Worm (Caenorhabditis elegans): ENCODE results near the gene F40G12.7.

Gene F40G12.7

DNA sequence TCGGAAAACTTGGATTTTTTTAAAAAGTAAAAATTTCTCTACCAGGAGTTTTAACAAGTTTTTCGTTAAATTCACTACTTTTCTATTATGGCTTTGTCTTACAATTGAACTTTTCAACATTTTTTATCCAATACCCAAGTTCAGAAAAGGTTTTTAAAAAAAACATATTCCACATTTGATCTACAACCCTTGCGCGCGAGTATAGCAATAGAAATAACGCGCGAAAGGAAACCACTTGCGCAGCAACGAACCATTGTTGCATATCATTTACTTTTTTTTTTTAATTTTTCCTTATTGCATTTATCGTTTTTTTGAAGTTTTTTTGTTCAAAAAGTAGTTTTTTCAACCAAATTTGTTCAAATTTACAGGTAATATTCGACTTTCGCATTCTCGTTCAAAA lies 11.4 kb downstream of the F40G12.7 start, which contains the start of gene F40G12.11 (continued):
- TF ChIP-seq madf-8 (GFP tag; conservative IDR thresholded peaks at IDR 0.05) = 0 out of 2 replicates have a peak, but pooled peaks have one; percentile 18
- TF ChIP-seq madf-3 (GFP tag; IDR thresholded peaks at IDR 0.05) = no peak
- TF ChIP-seq attf-6 (GFP tag; IDR thresholded peaks at IDR 0.05) = no peak
- TF ChIP-seq zim-3 (tag; optimal IDR thresholded peaks at IDR 0.05) = no peak
- no peak for TF ChIP-seq hmg-20 (GFP tag; IDR thresholded peaks at IDR 0.05)
- TF ChIP-seq mel-28 (tag; optimal IDR thresholded peaks at IDR 0.05; ENCODE audit: borderline replicate concordance) = no peak
- TF ChIP-seq mcd-1 (GFP tag; IDR thresholded peaks at IDR 0.05) = no peak

DNA sequence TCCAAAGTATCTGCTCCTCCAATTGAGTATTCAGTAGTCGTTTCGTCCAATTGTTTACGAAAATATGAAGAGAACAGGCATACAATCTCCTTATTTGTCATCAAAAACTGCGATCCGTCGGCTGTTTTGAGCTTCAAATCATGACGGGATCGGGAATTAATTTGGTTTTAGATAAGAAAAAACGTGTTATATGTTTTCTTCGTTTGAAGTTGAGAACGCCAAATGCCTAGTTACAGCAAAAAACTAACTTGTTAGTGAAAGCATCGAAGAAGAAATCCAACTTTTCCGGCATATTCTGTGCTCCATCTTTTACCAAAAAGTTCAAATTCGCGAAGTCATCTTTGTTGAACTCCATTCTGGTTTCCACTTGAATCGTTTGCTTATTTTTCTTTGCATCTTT lies 15.0 kb downstream of the F40G12.7 start, which contains the start of gene F14D7.1:
Gene F14D7.1 (minus strand): TSS at position 101 of the 400 bp plus-strand sequence.
- TF ChIP-seq F33H1.4 (GFP tag; IDR thresholded peaks at IDR 0.05) = no peak
- TF ChIP-seq nfyb-1 (GFP tag; IDR thresholded peaks at IDR 0.05) = no peak
- TF ChIP-seq him-1 (tag; optimal IDR thresholded peaks at IDR 0.05) = no peak
- TF ChIP-seq unc-62 (GFP tag; optimal IDR thresholded peaks at IDR 0.05) = no peak
- TF ChIP-seq K11D2.4 (GFP tag; IDR thresholded peaks at IDR 0.05) = no peak
- TF ChIP-seq ztf-18 (tag; optimal IDR thresholded peaks at IDR 0.05) = no peak
- TF ChIP-seq lir-1 (GFP tag; conservative IDR thresholded peaks at IDR 0.05) = no peak
- no peak for TF ChIP-seq cebp-2 (GFP tag; IDR thresholded peaks at IDR 0.05)
- TF ChIP-seq ceh-58 (GFP tag; IDR thresholded peaks at IDR 0.05) = no peak
- no peak for TF ChIP-seq chd-7 (tag; optimal IDR thresholded peaks at IDR 0.05)
- no peak for TF ChIP-seq nhr-179 (tag; optimal IDR thresholded peaks at IDR 0.05)
- TF ChIP-seq bed-1 (GFP tag; IDR thresholded peaks at IDR 0.05) = no peak
- TF ChIP-seq ztf-6 (GFP tag; IDR thresholded peaks at IDR 0.05) = no peak
- no peak for TF ChIP-seq hrde-1 (tag; optimal IDR thresholded peaks at IDR 0.05; ENCODE audit: borderline replicate concordance)
- TF ChIP-seq akir-1 (GFP tag; optimal IDR thresholded peaks at IDR 0.05) = no peak
- no peak for TF ChIP-seq fkh-3 (tag; optimal IDR thresholded peaks at IDR 0.05)
- no peak for TF ChIP-seq let-526 (GFP tag; IDR thresholded peaks at IDR 0.05)
- TF ChIP-seq nhr-27 (tag; optimal IDR thresholded peaks at IDR 0.05) = no peak
- TF ChIP-seq sdz-38 (tag; optimal IDR thresholded peaks at IDR 0.05) = no peak
- TF ChIP-seq F37B4.10 (GFP tag; IDR thresholded peaks at IDR 0.05) = no peak

DNA sequence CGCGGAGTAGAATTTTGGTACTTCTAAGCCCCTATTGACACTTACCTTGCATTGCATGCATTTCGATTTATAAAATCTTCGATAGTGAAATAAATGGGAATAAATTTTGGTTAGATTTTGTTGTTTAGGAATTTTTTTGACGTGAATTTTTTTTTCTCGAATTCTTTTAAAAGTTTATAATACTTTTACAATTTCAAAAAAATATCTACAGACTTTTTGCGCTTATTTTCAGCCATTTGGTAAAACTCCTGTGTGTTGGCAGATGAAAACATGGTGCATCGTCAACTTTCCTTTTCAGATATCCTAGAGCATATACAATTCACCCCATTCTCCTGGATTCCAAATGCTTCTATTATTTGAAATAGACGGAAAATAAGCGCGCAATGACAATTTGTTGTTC lies 16.3 kb downstream of the F40G12.7 start, which contains the start of gene F14D7.18:
Gene F14D7.18 (minus strand): TSS at position 101 of the 400 bp plus-strand sequence.
- TF ChIP-seq hmg-20 (GFP tag; IDR thresholded peaks at IDR 0.05) (no peak), somi-1 (GFP tag; optimal IDR thresholded peaks at IDR 0.05) (no peak), bed-1 (GFP tag; IDR thresholded peaks at IDR 0.05) (no peak), snpc-3.4 (tag; optimal IDR thresholded peaks at IDR 0.05) (no peak), unc-62 (GFP tag; optimal IDR thresholded peaks at IDR 0.05) (no peak), Y53F4B.3 (GFP tag; IDR thresholded peaks at IDR 0.05) (no peak), B0261.1 (tag; optimal IDR thresholded peaks at IDR 0.05) (no peak)

DNA sequence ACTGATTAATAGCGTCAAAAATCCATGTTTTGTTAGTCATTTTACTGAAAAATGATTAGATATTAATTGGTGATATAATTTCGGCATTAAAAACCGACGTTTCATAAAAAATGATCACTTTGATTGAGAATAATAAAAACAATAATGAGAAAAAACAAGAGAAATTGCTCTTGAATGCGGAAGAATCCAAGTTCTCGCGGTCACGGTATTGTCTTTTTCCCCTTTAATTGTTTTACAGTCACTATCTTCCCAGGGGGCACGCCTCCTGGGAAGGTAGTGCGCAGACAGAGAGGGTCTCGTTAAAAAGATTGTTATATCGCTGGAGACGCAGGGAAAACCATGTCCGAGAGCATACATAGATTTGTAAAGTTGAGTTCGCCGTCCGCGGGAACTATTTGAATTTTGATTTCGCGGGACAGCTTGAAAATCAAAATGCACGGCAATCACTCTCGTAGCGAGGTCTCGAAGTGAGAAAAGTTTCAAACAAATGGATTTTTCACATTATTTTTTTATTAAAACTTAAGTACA lies 19.4 kb downstream of the F40G12.7 start, which contains the start of gene F14D7.2:
Gene F14D7.2 (minus strand): TSS at position 51 of the 528 bp plus-strand sequence.
- TF ChIP-seq madf-6 (GFP tag; IDR thresholded peaks at IDR 0.05) (peak; percentile 80), attf-3 (GFP tag; conservative IDR thresholded peaks at IDR 0.05) (no peak), F57A8.1 (GFP tag; optimal IDR thresholded peaks at IDR 0.05) (no peak), attf-5 (GFP tag; optimal IDR thresholded peaks at IDR 0.05) (no peak), madf-8 (GFP tag; conservative IDR thresholded peaks at IDR 0.05) (peak; percentile 62), xnd-1 (tag; optimal IDR thresholded peaks at IDR 0.05) (peak; percentile 50), nhr-90 (tag; optimal IDR thresholded peaks at IDR 0.05) (no peak), aptf-3 (GFP tag; IDR thresholded peaks at IDR 0.05) (peak; percentile 98), Y79H2A.3 (GFP tag; conservative IDR thresholded peaks at IDR 0.05) (no peak), chd-7 (tag; optimal IDR thresholded peaks at IDR 0.05) (no peak), athp-1 (tag; optimal IDR thresholded peaks at IDR 0.05) (no peak), B0261.1 (tag; optimal IDR thresholded peaks at IDR 0.05) (no peak), efl-1 (GFP tag; optimal IDR thresholded peaks at IDR 0.05) (peak; percentile 71), dpl-1 (GFP tag; optimal IDR thresholded peaks at IDR 0.05) (peak; percentile 1), ccch-3 (GFP tag; optimal IDR thresholded peaks at IDR 0.05) (no peak), lin-26 (GFP tag; IDR thresholded peaks at IDR 0.05) (no peak), him-1 (tag; optimal IDR thresholded peaks at IDR 0.05) (no peak), attf-6 (GFP tag; IDR thresholded peaks at IDR 0.05) (no peak), tbx-9 (tag; optimal IDR thresholded peaks at IDR 0.05; ENCODE audit: borderline replicate concordance) (no peak), mcd-1 (GFP tag; IDR thresholded peaks at IDR 0.05) (no peak)
